Worm (Caenorhabditis elegans): Measurements from ENCODE around the gene F20C5.11.

F20C5.11 gene

ce11 chrIV:8743654-8744332 lies 18.0 kb downstream of the F20C5.11 start, which contains the start of gene F21D5.7:
Gene F21D5.7, minus strand, starts transcription at chrIV:8743704.
- no peak for TF ChIP-seq zfh-2 (GFP tag; conservative IDR thresholded peaks at IDR 0.05)
- peak; percentile 55 for TF ChIP-seq lsl-1 (GFP tag; optimal IDR thresholded peaks at IDR 0.05)
- TF ChIP-seq nhr-90 (tag; optimal IDR thresholded peaks at IDR 0.05), result no peak
- no peak for TF ChIP-seq bed-1 (GFP tag; IDR thresholded peaks at IDR 0.05)
- TF ChIP-seq T26A5.8 (tag; optimal IDR thresholded peaks at IDR 0.05), result no peak
- peak; percentile 25 for TF ChIP-seq pha-4 (tag; optimal IDR thresholded peaks at IDR 0.05)
- no peak for TF ChIP-seq lin-26 (GFP tag; IDR thresholded peaks at IDR 0.05)
- TF ChIP-seq sptf-2 (GFP tag; optimal IDR thresholded peaks at IDR 0.05), result no peak
- TF ChIP-seq Y95B8A.8 (GFP tag; IDR thresholded peaks at IDR 0.05), result no peak
- no peak for TF ChIP-seq ztf-26 (tag; optimal IDR thresholded peaks at IDR 0.05)
- peak; percentile 43 for TF ChIP-seq ceh-27 (GFP tag; optimal IDR thresholded peaks at IDR 0.05)
- TF ChIP-seq egrh-3 (GFP tag; IDR thresholded peaks at IDR 0.05), result no peak
- peak; percentile 97 for TF ChIP-seq let-607 (tag; optimal IDR thresholded peaks at IDR 0.05)
- TF ChIP-seq K11D2.4 (GFP tag; IDR thresholded peaks at IDR 0.05), result peak; percentile 71; the same call in 1 of the 2 replicates
- TF ChIP-seq gei-17 (GFP tag; optimal IDR thresholded peaks at IDR 0.05), result no peak
- TF ChIP-seq F52B5.7 (tag; optimal IDR thresholded peaks at IDR 0.05), result no peak
- TF ChIP-seq athp-1 (tag; optimal IDR thresholded peaks at IDR 0.05), result no peak
- TF ChIP-seq rpc-1 (optimal IDR thresholded peaks at IDR 0.05), result no peak
- TF ChIP-seq rpc-1 (tag; optimal IDR thresholded peaks at IDR 0.05), result no peak
- TF ChIP-seq ceh-79 (tag; optimal IDR thresholded peaks at IDR 0.05), result no peak
- TF ChIP-seq unc-130 (GFP tag; optimal IDR thresholded peaks at IDR 0.05), result no peak
- TF ChIP-seq lin-40 (tag; optimal IDR thresholded peaks at IDR 0.05), result no peak
- TF ChIP-seq ztf-22 (GFP tag; optimal IDR thresholded peaks at IDR 0.05), result no peak
- peak; percentile 90 for TF ChIP-seq attf-5 (GFP tag; optimal IDR thresholded peaks at IDR 0.05)
- no peak for TF ChIP-seq F10E7.11 (tag; optimal IDR thresholded peaks at IDR 0.05)
- TF ChIP-seq dox-1 (GFP tag; IDR thresholded peaks at IDR 0.05), result peak; percentile 88
- no peak for TF ChIP-seq aptf-2 (GFP tag; conservative IDR thresholded peaks at IDR 0.05)
- TF ChIP-seq dpff-1 (tag; optimal IDR thresholded peaks at IDR 0.05), result no peak
- TF ChIP-seq ets-4 (GFP tag; optimal IDR thresholded peaks at IDR 0.05), result no peak
- peak; percentile 63 for TF ChIP-seq F23B12.7 (tag; optimal IDR thresholded peaks at IDR 0.05; ENCODE audit: insufficient read depth)
- no peak for TF ChIP-seq T07F8.4 (tag; optimal IDR thresholded peaks at IDR 0.05)
- TF ChIP-seq nhr-179 (tag; optimal IDR thresholded peaks at IDR 0.05), result no peak
- no peak for TF ChIP-seq Y56A3A.18 (GFP tag; IDR thresholded peaks at IDR 0.05)
- no peak for TF ChIP-seq Y53F4B.3 (GFP tag; IDR thresholded peaks at IDR 0.05)
- TF ChIP-seq nhr-27 (tag; optimal IDR thresholded peaks at IDR 0.05), result no peak
- TF ChIP-seq madf-8 (GFP tag; conservative IDR thresholded peaks at IDR 0.05), result peak; percentile 36
- peak; percentile 75 for TF ChIP-seq mcd-1 (GFP tag; IDR thresholded peaks at IDR 0.05)
- TF ChIP-seq B0019.2 (GFP tag; conservative IDR thresholded peaks at IDR 0.05), result no peak
- peak; percentile 19 for TF ChIP-seq K12H6.12 (tag; optimal IDR thresholded peaks at IDR 0.05)
- no peak for TF ChIP-seq C06A6.2 (GFP tag; conservative IDR thresholded peaks at IDR 0.05)
- TF ChIP-seq F33H1.4 (GFP tag; IDR thresholded peaks at IDR 0.05), result peak; percentile 41
- TF ChIP-seq fkh-3 (tag; optimal IDR thresholded peaks at IDR 0.05), result no peak
- no peak for TF ChIP-seq B0261.1 (tag; optimal IDR thresholded peaks at IDR 0.05)
- peak; percentile 71; the same call in 1 of the 2 replicates for TF ChIP-seq B0336.3 (GFP tag; IDR thresholded peaks at IDR 0.05)
- TF ChIP-seq ztf-3 (GFP tag; optimal IDR thresholded peaks at IDR 0.05), result no peak
- no peak for TF ChIP-seq sea-2 (GFP tag; IDR thresholded peaks at IDR 0.05)
- TF ChIP-seq chd-7 (tag; optimal IDR thresholded peaks at IDR 0.05), result no peak
- no peak for TF ChIP-seq sdz-38 (tag; optimal IDR thresholded peaks at IDR 0.05)
- TF ChIP-seq attf-3 (GFP tag; conservative IDR thresholded peaks at IDR 0.05), result 0 out of 2 replicates have a peak, but pooled peaks have one; percentile 41
